Worm (Caenorhabditis elegans) whole organism, midembryonic: Measurements from ENCODE around the gene C34F11.8.
A peak's percentile ranks its signal among the peaks of the same experiment; 100 is the strongest.

Experiments
- flt-1 ChIP-seq: fragments of 200-800 bp; sonication (Bioruptor generic); IDR thresholded peaks from 2 replicates; pipeline ENCODE4 v1.3.6; 2022; ENCODE audit warnings: missing genetic modification characterization, missing compliant biosample characterization
- klf-2 ChIP-seq: fragments of 200-800 bp; sonication (Bioruptor generic); conservative IDR thresholded peaks from 2 replicates; pipeline ENCODE4 v1.3.6; 2022; ENCODE audit warnings: missing genetic modification reagents, missing genetic modification characterization, missing compliant biosample characterization
- tab-1 ChIP-seq: fragments of 200-800 bp; sonication (Bioruptor generic); IDR thresholded peaks from 2 replicates; pipeline ENCODE4 v1.3.6; 2022; ENCODE audit warnings: missing genetic modification characterization, missing compliant biosample characterization
- ztf-23 ChIP-seq: fragments of 200-800 bp; sonication (Bioruptor generic); IDR thresholded peaks from 2 replicates; pipeline ENCODE4 v1.3.6; 2022; ENCODE audit warnings: missing genetic modification reagents, missing genetic modification characterization, missing compliant biosample characterization
- ztf-29 ChIP-seq: fragments of 200-800 bp; sonication (Bioruptor generic); IDR thresholded peaks from 2 replicates; pipeline ENCODE4 v1.3.6; 2022; ENCODE audit warnings: missing genetic modification reagents, missing genetic modification characterization, missing compliant biosample characterization

DNA sequence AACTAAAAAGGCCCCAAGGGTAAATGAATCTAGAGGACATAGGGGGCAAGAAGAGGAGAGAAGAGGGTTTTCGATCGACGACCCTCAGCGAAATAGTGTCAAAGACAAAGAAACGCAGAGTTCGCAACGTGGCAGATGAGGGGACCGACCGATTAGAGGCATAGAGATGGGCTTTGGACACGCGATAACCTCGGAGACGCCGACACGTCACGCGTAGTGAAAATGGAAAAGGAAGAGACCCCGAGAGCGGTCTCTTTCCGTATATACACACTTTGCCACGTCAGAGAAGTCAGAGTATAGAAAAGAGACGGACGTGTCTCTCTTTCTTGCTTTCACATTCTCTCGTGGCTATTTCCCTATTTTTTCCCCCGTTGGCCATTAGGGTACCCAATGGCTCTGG lies 29.3 kb downstream of the C34F11.8 start:
- TF ChIP-seq flt-1 (peak; percentile 68; the same call in 1 of the 2 replicates), klf-2 (GFP tag; lab: Robert Waterston, UW) (no peak), tab-1 (GFP tag; lab: Robert Waterston, UW) (no peak), ztf-29 (GFP tag; lab: Robert Waterston, UW) (no peak), ztf-23 (GFP tag; lab: Robert Waterston, UW) (no peak)
